Worm (Caenorhabditis elegans) whole organism, young adult: Measurements from ENCODE around the gene nspb-11.

Source experiments
- B0035.1 ChIP-seq: sonication (generic microtip); optimal IDR thresholded peaks from 2 replicates; lab custom pipeline; 2016; ENCODE audit warnings: missing genetic modification characterization, mild to moderate bottlenecking, missing compliant biosample characterization, missing genotype, missing genetic modification reagents
- C06A6.2 ChIP-seq: fragments of 200-800 bp; sonication (Bioruptor generic); conservative IDR thresholded peaks from 2 replicates; pipeline ENCODE4 v1.3.6; 2022; ENCODE audit warnings: missing genetic modification characterization, missing compliant biosample characterization
- F22D6.2 ChIP-seq: sonication (generic microtip); optimal IDR thresholded peaks from 2 replicates; lab custom pipeline; 2016; ENCODE audit warnings: mild to moderate bottlenecking, missing genetic modification characterization, missing compliant biosample characterization
- F33H1.4 ChIP-seq: fragments of 200-800 bp; sonication (Bioruptor generic); IDR thresholded peaks from 2 replicates; pipeline ENCODE4 v1.3.6; 2022; ENCODE audit warnings: missing genetic modification reagents, missing genetic modification characterization, missing compliant biosample characterization
- F39B2.1 ChIP-seq: fragments of 200-800 bp; sonication (Bioruptor generic); IDR thresholded peaks from 2 replicates; pipeline ENCODE4 v1.3.6; 2022; ENCODE audit warnings: missing genetic modification reagents, missing genetic modification characterization, missing compliant biosample characterization
- F49E8.2 ChIP-seq: sonication (generic microtip); optimal IDR thresholded peaks from 3 replicates; lab custom pipeline; 2017; ENCODE audit warnings: missing genetic modification characterization, mild to moderate bottlenecking, missing compliant biosample characterization, antibody characterized with exemption, moderate library complexity; ENCODE audit not compliant: insufficient read depth
- F55B11.4 ChIP-seq: sonication (generic microtip); optimal IDR thresholded peaks from 2 replicates; lab custom pipeline; 2016; ENCODE audit warnings: missing compliant biosample characterization, missing genetic modification characterization, borderline replicate concordance; ENCODE audit not compliant: insufficient read depth
- F57C9.4 ChIP-seq: sonication (generic microtip); optimal IDR thresholded peaks from 2 replicates; lab custom pipeline; 2017; ENCODE audit warnings: mild to moderate bottlenecking, missing genetic modification characterization, missing compliant biosample characterization
- akir-1 ChIP-seq: fragments of 200-800 bp; sonication (Bioruptor generic); optimal IDR thresholded peaks from 2 replicates; lab custom pipeline; 2018; ENCODE audit warnings: mild to moderate bottlenecking, missing genetic modification characterization, moderate library complexity, missing compliant biosample characterization
- aptf-2 ChIP-seq: fragments of 200-800 bp; sonication (Bioruptor generic); conservative IDR thresholded peaks from 2 replicates; pipeline ENCODE4 v1.3.6; 2022; ENCODE audit warnings: missing genetic modification reagents, missing genetic modification characterization, missing compliant biosample characterization
- attf-5 ChIP-seq: fragments of 200-800 bp; sonication (Bioruptor generic); optimal IDR thresholded peaks from 2 replicates; lab custom pipeline; 2018; ENCODE audit warnings: mild to moderate bottlenecking, missing genetic modification characterization, missing compliant biosample characterization
- bed-1 ChIP-seq: fragments of 200-800 bp; sonication (Bioruptor generic); IDR thresholded peaks from 2 replicates; pipeline ENCODE4 v1.3.6; 2022; ENCODE audit warnings: missing genetic modification reagents, missing genetic modification characterization, missing compliant biosample characterization
- ccch-3 ChIP-seq: fragments of 200-800 bp; sonication (Bioruptor generic); optimal IDR thresholded peaks from 2 replicates; lab custom pipeline; 2018; ENCODE audit warnings: mild to moderate bottlenecking, missing genetic modification characterization, missing compliant biosample characterization
- cebp-1 ChIP-seq, 2 experiments: fragments of 200-800 bp in 1 of 2; sonication (Bioruptor generic) in 1 of 2; sonication (generic microtip) in 1 of 2; IDR thresholded peaks in 1 of 2; optimal IDR thresholded peaks in 1 of 2; 2 replicates each; pipeline versions ENCODE4 v1.3.6 to Lab custom; 2017 to 2022; ENCODE audit warnings: missing compliant biosample characterization in 2 of 2, missing genetic modification characterization in 2 of 2, mild to moderate bottlenecking in 1 of 2, missing genetic modification reagents in 1 of 2, moderate library complexity in 1 of 2
- ceh-27 ChIP-seq: fragments of 200-800 bp; sonication (Bioruptor generic); optimal IDR thresholded peaks from 2 replicates; lab custom pipeline; 2018; ENCODE audit warnings: mild to moderate bottlenecking, missing genetic modification characterization, moderate library complexity, missing compliant biosample characterization
- ceh-40 ChIP-seq: fragments of 200-800 bp; sonication (Bioruptor generic); IDR thresholded peaks from 2 replicates; pipeline ENCODE4 v1.3.6; 2022; ENCODE audit warnings: missing genetic modification characterization, missing compliant biosample characterization
- ceh-79 ChIP-seq: sonication (generic microtip); optimal IDR thresholded peaks from 2 replicates; lab custom pipeline; 2017; ENCODE audit warnings: mild to moderate bottlenecking, missing genetic modification characterization, missing compliant biosample characterization
- chd-7 ChIP-seq: sonication (generic microtip); optimal IDR thresholded peaks from 2 replicates; lab custom pipeline; 2016; ENCODE audit warnings: mild to moderate bottlenecking, missing genetic modification characterization, moderate library complexity, missing compliant biosample characterization
- die-1 ChIP-seq: sonication (generic microtip); optimal IDR thresholded peaks from 2 replicates; lab custom pipeline; 2016; ENCODE audit warnings: missing genotype, mild to moderate bottlenecking, missing genetic modification characterization, missing compliant biosample characterization
- dox-1 ChIP-seq: fragments of 200-800 bp; sonication (Bioruptor generic); IDR thresholded peaks from 2 replicates; pipeline ENCODE4 v1.3.6; 2022; ENCODE audit warnings: missing genetic modification reagents, missing genetic modification characterization, missing compliant biosample characterization
- egl-18 ChIP-seq: fragments of 200-800 bp; sonication (Bioruptor generic); IDR thresholded peaks from 2 replicates; pipeline ENCODE4 v1.3.6; 2022; ENCODE audit warnings: missing genetic modification reagents, missing genetic modification characterization, missing compliant biosample characterization
- egl-44 ChIP-seq: fragments of 200-800 bp; sonication (Bioruptor generic); IDR thresholded peaks from 2 replicates; pipeline ENCODE4 v1.3.6; 2022; ENCODE audit warnings: missing genetic modification reagents, missing genetic modification characterization, missing compliant biosample characterization
- him-1 ChIP-seq: sonication (generic microtip); optimal IDR thresholded peaks from 2 replicates; lab custom pipeline; 2016; ENCODE audit warnings: missing genotype, missing genetic modification reagents, missing genetic modification characterization, missing compliant biosample characterization
- hmg-1.2 ChIP-seq: fragments of 200-800 bp; sonication (Bioruptor generic); IDR thresholded peaks from 2 replicates; pipeline ENCODE4 v1.3.6; 2022; ENCODE audit warnings: missing genetic modification reagents, missing genetic modification characterization, missing compliant biosample characterization
- hmg-20 ChIP-seq: fragments of 200-800 bp; sonication (Bioruptor generic); IDR thresholded peaks from 2 replicates; pipeline ENCODE4 v1.3.6; 2022; ENCODE audit warnings: missing genetic modification reagents, missing genetic modification characterization, missing compliant biosample characterization
- hrde-1 ChIP-seq: sonication (generic microtip); optimal IDR thresholded peaks from 2 replicates; lab custom pipeline; 2016; ENCODE audit warnings: missing genetic modification characterization, mild to moderate bottlenecking, missing compliant biosample characterization, moderate library complexity, missing genotype, missing genetic modification reagents, borderline replicate concordance
- hsf-1 ChIP-seq: fragments of 200-800 bp; sonication (Bioruptor generic); IDR thresholded peaks from 2 replicates; pipeline ENCODE4 v1.3.6; 2022; ENCODE audit warnings: missing genetic modification reagents, missing genetic modification characterization, missing compliant biosample characterization
- lag-1 ChIP-seq: fragments of 200-800 bp; sonication (Bioruptor generic); IDR thresholded peaks from 2 replicates; pipeline ENCODE4 v1.3.6; 2022; ENCODE audit warnings: missing genetic modification reagents, missing genetic modification characterization, missing compliant biosample characterization
- let-607 ChIP-seq, 2 experiments: fragments of 200-800 bp in 1 of 2; sonication (Bioruptor generic) in 1 of 2; sonication (generic microtip) in 1 of 2; optimal IDR thresholded peaks; 2 replicates each; lab custom pipeline; 2016 to 2018; ENCODE audit warnings: mild to moderate bottlenecking in 2 of 2, missing compliant biosample characterization in 2 of 2, missing genetic modification characterization in 2 of 2, moderate library complexity in 2 of 2, missing genotype in 1 of 2
- lin-35 ChIP-seq, 3 experiments: fragments of 150-350 bp in 2 of 3; sonication (generic microtip) in 1 of 3; optimal IDR thresholded peaks; 2 replicates each; lab custom pipeline; 2014 to 2018; ENCODE audit warnings: missing biosample characterization in 3 of 3, missing genetic modification characterization in 3 of 3, missing genetic modification reagents in 3 of 3
- lin-40 ChIP-seq: sonication (generic microtip); optimal IDR thresholded peaks from 2 replicates; lab custom pipeline; 2016; ENCODE audit warnings: missing genetic modification characterization, mild to moderate bottlenecking, missing compliant biosample characterization, missing genotype, missing genetic modification reagents
- madf-6 ChIP-seq: fragments of 200-800 bp; sonication (Bioruptor generic); IDR thresholded peaks from 2 replicates; pipeline ENCODE4 v1.3.6; 2022; ENCODE audit warnings: missing genetic modification reagents, missing genetic modification characterization, missing compliant biosample characterization
- madf-8 ChIP-seq: fragments of 200-800 bp; sonication (Bioruptor generic); conservative IDR thresholded peaks from 2 replicates; pipeline ENCODE4 v1.3.6; 2022; ENCODE audit warnings: missing genetic modification reagents, missing genetic modification characterization, missing compliant biosample characterization
- nfya-1 ChIP-seq: sonication (generic microtip); optimal IDR thresholded peaks from 2 replicates; lab custom pipeline; 2017; ENCODE audit warnings: antibody characterized with exemption, missing compliant biosample characterization, missing genetic modification characterization, borderline replicate concordance; ENCODE audit not compliant: insufficient read depth
- nfya-2 ChIP-seq: fragments of 200-800 bp; sonication (Bioruptor generic); IDR thresholded peaks from 2 replicates; pipeline ENCODE4 v1.3.6; 2022; ENCODE audit warnings: missing genetic modification reagents, missing genetic modification characterization, missing compliant biosample characterization
- nhr-179 ChIP-seq: sonication (generic microtip); optimal IDR thresholded peaks from 2 replicates; lab custom pipeline; 2016; ENCODE audit warnings: mild to moderate bottlenecking, missing genetic modification characterization, missing compliant biosample characterization
- nhr-27 ChIP-seq: fragments of 200-800 bp; sonication (Bioruptor generic); optimal IDR thresholded peaks from 2 replicates; lab custom pipeline; 2018; ENCODE audit warnings: mild to moderate bottlenecking, missing genetic modification characterization, moderate library complexity, missing compliant biosample characterization
- rcor-1 ChIP-seq: fragments of 200-800 bp; sonication (Bioruptor generic); IDR thresholded peaks from 2 replicates; pipeline ENCODE4 v1.3.6; 2022; ENCODE audit warnings: missing genetic modification reagents, missing genetic modification characterization, missing compliant biosample characterization
- rpc-1 ChIP-seq, 2 experiments: fragments of 150-350 bp in 1 of 2; sonication (generic microtip) in 1 of 2; optimal IDR thresholded peaks; 2 replicates each; lab custom pipeline; 2014 to 2018; ENCODE audit warnings: missing biosample characterization in 1 of 2, missing genetic modification characterization in 1 of 2, missing genetic modification reagents in 1 of 2, missing genotype in 1 of 2
- somi-1 ChIP-seq: fragments of 200-800 bp; sonication (Bioruptor generic); optimal IDR thresholded peaks from 2 replicates; lab custom pipeline; 2018; ENCODE audit warnings: mild to moderate bottlenecking, missing genetic modification characterization, missing compliant biosample characterization
- sptf-2 ChIP-seq: fragments of 200-800 bp; sonication (Bioruptor generic); optimal IDR thresholded peaks from 2 replicates; lab custom pipeline; 2018; ENCODE audit warnings: mild to moderate bottlenecking, missing genetic modification characterization, missing compliant biosample characterization
- tbp1 ChIP-seq: fragments of 200-800 bp; sonication (Bioruptor generic); optimal IDR thresholded peaks from 2 replicates; lab custom pipeline; 2018; ENCODE audit warnings: mild to moderate bottlenecking, missing genetic modification characterization, missing compliant biosample characterization
- tlf-1 ChIP-seq: fragments of 200-800 bp; sonication (Bioruptor generic); optimal IDR thresholded peaks from 2 replicates; lab custom pipeline; 2018; ENCODE audit warnings: mild to moderate bottlenecking, missing genetic modification characterization, missing compliant biosample characterization
- unc-62 ChIP-seq: fragments of 150-350 bp; optimal IDR thresholded peaks from 2 replicates; lab custom pipeline; 2014; ENCODE audit warnings: missing biosample characterization, missing genetic modification reagents, missing genetic modification characterization
- zfh-2 ChIP-seq: fragments of 200-800 bp; sonication (Bioruptor generic); conservative IDR thresholded peaks from 2 replicates; pipeline ENCODE4 v1.3.6; 2022; ENCODE audit warnings: missing genetic modification reagents, missing genetic modification characterization, missing compliant biosample characterization
- ztf-18 ChIP-seq: sonication (generic microtip); optimal IDR thresholded peaks from 2 replicates; lab custom pipeline; 2016; ENCODE audit warnings: missing genotype, mild to moderate bottlenecking, missing genetic modification characterization, missing compliant biosample characterization
- ztf-28 ChIP-seq: fragments of 200-800 bp; sonication (Bioruptor generic); IDR thresholded peaks from 2 replicates; pipeline ENCODE4 v1.3.6; 2022; ENCODE audit warnings: missing genetic modification reagents, missing genetic modification characterization, missing compliant biosample characterization

Gene nspb-11

ce11 chrII:12880406-12880805 is 26.8 kb upstream of the nspb-11 start, which contains the start of gene F35C5.1 (continued):
- TF ChIP-seq F49E8.2 (tag; lab: Kevin White, UChicago), result peak; percentile 64
- TF ChIP-seq ceh-27 (GFP tag; lab: Kevin White, UChicago), result no peak
- no peak for TF ChIP-seq lin-40 (tag; lab: Kevin White, UChicago)
- TF ChIP-seq aptf-2 (GFP tag; lab: Robert Waterston, UW), result no peak
- peak; percentile 25 for TF ChIP-seq tbp1 (GFP tag; lab: Kevin White, UChicago)
- TF ChIP-seq rpc-1 (optimal IDR thresholded peaks at IDR 0.05; lab: Kevin White, UChicago), result no peak
- TF ChIP-seq rpc-1 (tag; optimal IDR thresholded peaks at IDR 0.05; lab: Kevin White, UChicago), result no peak
- TF ChIP-seq bed-1 (GFP tag; lab: Robert Waterston, UW), result no peak
- TF ChIP-seq egl-18 (GFP tag; lab: Robert Waterston, UW), result no peak
- no peak for TF ChIP-seq let-607 (tag; optimal IDR thresholded peaks at IDR 0.05; lab: Kevin White, UChicago)
- TF ChIP-seq akir-1, result no peak
- no peak for TF ChIP-seq zfh-2 (GFP tag; lab: Robert Waterston, UW)
- no peak for TF ChIP-seq die-1 (tag; lab: Kevin White, UChicago)
- TF ChIP-seq madf-8 (GFP tag; lab: Robert Waterston, UW), result peak; percentile 83
- peak; percentile 20; the same call in 1 of the 2 replicates for TF ChIP-seq rcor-1 (GFP tag; lab: Robert Waterston, UW)
- TF ChIP-seq B0035.1 (tag; lab: Kevin White, UChicago), result no peak
- TF ChIP-seq hmg-20 (GFP tag; lab: Robert Waterston, UW), result no peak
- TF ChIP-seq lin-35 (GFP tag; optimal IDR thresholded peaks at IDR 0.05; lab: Kevin White, UChicago), result peak in 1 of 3 experiments; percentile 11
- no peak for TF ChIP-seq F57C9.4 (tag; lab: Kevin White, UChicago)
- no peak for TF ChIP-seq him-1 (tag; lab: Kevin White, UChicago)
- peak; percentile 96 for TF ChIP-seq F33H1.4
- TF ChIP-seq hmg-1.2 (GFP tag; lab: Robert Waterston, UW), result no peak
- TF ChIP-seq somi-1 (GFP tag; lab: Kevin White, UChicago), result no peak
- no peak for TF ChIP-seq ztf-28 (GFP tag; lab: Robert Waterston, UW)
- TF ChIP-seq C06A6.2, result no peak
- no peak for TF ChIP-seq ceh-40 (GFP tag; lab: Robert Waterston, UW)
- TF ChIP-seq hrde-1 (tag; lab: Kevin White, UChicago), result no peak
- no peak for TF ChIP-seq unc-62 (GFP tag; lab: Kevin White, UChicago)
- TF ChIP-seq ztf-18 (tag; lab: Kevin White, UChicago), result no peak
- peak; percentile 97 for TF ChIP-seq hsf-1 (GFP tag; lab: Robert Waterston, UW)
- no peak for TF ChIP-seq egl-44
- TF ChIP-seq nfya-2 (GFP tag; lab: Robert Waterston, UW), result no peak
- no peak for TF ChIP-seq tlf-1 (GFP tag; lab: Kevin White, UChicago)
- TF ChIP-seq F39B2.1 (GFP tag; lab: Robert Waterston, UW), result no peak
- no peak for TF ChIP-seq nfya-1
- TF ChIP-seq nhr-179 (tag; lab: Kevin White, UChicago), result no peak
- TF ChIP-seq F22D6.2 (tag; lab: Kevin White, UChicago), result no peak
- no peak for TF ChIP-seq sptf-2
- no peak for TF ChIP-seq ccch-3 (GFP tag; lab: Kevin White, UChicago)
- no peak for TF ChIP-seq attf-5
- peak; percentile 95 for TF ChIP-seq madf-6 (GFP tag; lab: Robert Waterston, UW)
- TF ChIP-seq nhr-27 (tag; lab: Kevin White, UChicago), result no peak
- peak; percentile 68; the same call in 1 of the 2 replicates for TF ChIP-seq dox-1 (GFP tag; lab: Robert Waterston, UW)
- TF ChIP-seq lag-1 (GFP tag; lab: Robert Waterston, UW), result no peak
- TF ChIP-seq chd-7 (tag; lab: Kevin White, UChicago), result no peak
- TF ChIP-seq ceh-79, result no peak
- no peak for TF ChIP-seq F55B11.4 (tag; lab: Kevin White, UChicago)
- TF ChIP-seq cebp-1 (GFP tag; IDR thresholded peaks at IDR 0.05; lab: Robert Waterston, UW), result no peak
- no peak for TF ChIP-seq cebp-1 (tag; optimal IDR thresholded peaks at IDR 0.05; lab: Kevin White, UChicago)
